Worm (Caenorhabditis elegans) whole organism, mixed stage, embryonic: Measurements from ENCODE around the gene C01G10.10.

Experiments used
- M03D4.4 ChIP-seq: sonication (generic microtip); optimal IDR thresholded peaks from 2 replicates; lab custom pipeline; 2017; ENCODE audit warnings: mild to moderate bottlenecking, missing genetic modification characterization, missing compliant biosample characterization
- bed-3 ChIP-seq: fragments of 200-800 bp; sonication (Bioruptor generic); optimal IDR thresholded peaks from 3 replicates; lab custom pipeline; 2018; ENCODE audit warnings: mild to moderate bottlenecking, missing genetic modification characterization, moderate library complexity, missing compliant biosample characterization
- blmp-1 ChIP-seq: fragments of 150-350 bp; optimal IDR thresholded peaks from 2 replicates; lab custom pipeline; 2014; ENCODE audit warnings: missing biosample characterization, missing genetic modification characterization
- ceh-39 ChIP-seq: fragments of 150-350 bp; optimal IDR thresholded peaks from 2 replicates; lab custom pipeline; 2014; ENCODE audit warnings: missing biosample characterization, missing genetic modification characterization
- ceh-43 ChIP-seq: fragments of 200-800 bp; sonication (Bioruptor generic); optimal IDR thresholded peaks from 2 replicates; lab custom pipeline; 2018; ENCODE audit warnings: mild to moderate bottlenecking, missing genetic modification characterization, moderate library complexity, missing compliant biosample characterization
- ces-1 ChIP-seq: fragments of 150-350 bp; optimal IDR thresholded peaks from 2 replicates; lab custom pipeline; 2014; ENCODE audit warnings: missing biosample characterization, missing genetic modification reagents, missing genetic modification characterization
- cnd-1 ChIP-seq: fragments of 200-800 bp; sonication (Bioruptor generic); optimal IDR thresholded peaks from 2 replicates; lab custom pipeline; 2018; ENCODE audit warnings: mild to moderate bottlenecking, missing genetic modification characterization, missing compliant biosample characterization
- drap-1 ChIP-seq: fragments of 200-800 bp; sonication (Bioruptor generic); optimal IDR thresholded peaks from 3 replicates; lab custom pipeline; 2018; ENCODE audit warnings: mild to moderate bottlenecking, missing genetic modification characterization, missing compliant biosample characterization
- elt-1 ChIP-seq: sonication (generic microtip); optimal IDR thresholded peaks from 2 replicates; lab custom pipeline; 2017; ENCODE audit warnings: missing genetic modification characterization, mild to moderate bottlenecking, missing compliant biosample characterization, antibody characterized with exemption, moderate library complexity, borderline replicate concordance; ENCODE audit not compliant: insufficient read depth
- flh-1 ChIP-seq: fragments of 200-800 bp; sonication (Bioruptor generic); optimal IDR thresholded peaks from 2 replicates; lab custom pipeline; 2018; ENCODE audit warnings: mild to moderate bottlenecking, missing genetic modification characterization, moderate library complexity, missing compliant biosample characterization
- ham-2 ChIP-seq: fragments of 200-800 bp; sonication (Bioruptor generic); optimal IDR thresholded peaks from 2 replicates; lab custom pipeline; 2018; ENCODE audit warnings: mild to moderate bottlenecking, missing genetic modification characterization, missing compliant biosample characterization
- hlh-1 ChIP-seq: fragments of 150-350 bp; optimal IDR thresholded peaks from 2 replicates; lab custom pipeline; 2014; ENCODE audit warnings: missing biosample characterization, missing genetic modification reagents, missing genetic modification characterization
- lin-32 ChIP-seq: fragments of 200-800 bp; sonication (Bioruptor generic); optimal IDR thresholded peaks from 2 replicates; lab custom pipeline; 2018; ENCODE audit warnings: mild to moderate bottlenecking, missing genetic modification characterization, missing compliant biosample characterization
- lsy-2 ChIP-seq: fragments of 150-350 bp; optimal IDR thresholded peaks from 2 replicates; lab custom pipeline; 2014; ENCODE audit warnings: missing biosample characterization, missing genetic modification characterization
- mab-5 ChIP-seq: fragments of 150-350 bp; optimal IDR thresholded peaks from 2 replicates; lab custom pipeline; 2014; ENCODE audit warnings: missing biosample characterization, missing genetic modification characterization
- mep-1 ChIP-seq: fragments of 150-350 bp; optimal IDR thresholded peaks from 2 replicates; lab custom pipeline; 2017; ENCODE audit warnings: missing biosample characterization, missing genetic modification reagents, missing genetic modification characterization, inconsistent platforms
- mls-2 ChIP-seq: sonication (generic microtip); optimal IDR thresholded peaks from 2 replicates; lab custom pipeline; 2016; ENCODE audit warnings: mild to moderate bottlenecking, missing genetic modification characterization, moderate library complexity, missing compliant biosample characterization
- nhr-12 ChIP-seq: fragments of 150-350 bp; optimal IDR thresholded peaks from 2 replicates; lab custom pipeline; 2014; ENCODE audit warnings: missing biosample characterization, missing genetic modification characterization
- nhr-2 ChIP-seq: fragments of 150-350 bp; optimal IDR thresholded peaks from 2 replicates; lab custom pipeline; 2014; ENCODE audit warnings: missing biosample characterization, missing genetic modification characterization
- nhr-237 ChIP-seq: fragments of 150-350 bp; optimal IDR thresholded peaks from 2 replicates; lab custom pipeline; 2014; ENCODE audit warnings: missing biosample characterization, missing genetic modification characterization
- nhr-28 ChIP-seq: fragments of 150-350 bp; optimal IDR thresholded peaks from 2 replicates; lab custom pipeline; 2014; ENCODE audit warnings: missing biosample characterization, missing genetic modification characterization
- nhr-76 ChIP-seq: sonication (generic microtip); optimal IDR thresholded peaks from 2 replicates; lab custom pipeline; 2017; ENCODE audit warnings: missing biosample characterization, missing genetic modification characterization
- pha-4 ChIP-seq: fragments of 150-350 bp; optimal IDR thresholded peaks from 2 replicates; lab custom pipeline; 2018; ENCODE audit warnings: missing biosample characterization, missing genetic modification reagents, missing genetic modification characterization
- sem-2 ChIP-seq: fragments of 200-800 bp; sonication (Bioruptor generic); optimal IDR thresholded peaks from 2 replicates; lab custom pipeline; 2018; ENCODE audit warnings: mild to moderate bottlenecking, missing genetic modification characterization, missing compliant biosample characterization
- snpc-4 ChIP-seq: fragments of 150-350 bp; optimal IDR thresholded peaks from 2 replicates; lab custom pipeline; 2014; ENCODE audit warnings: missing biosample characterization, missing genetic modification characterization
- sptf-1 ChIP-seq: sonication (generic microtip); optimal IDR thresholded peaks from 2 replicates; lab custom pipeline; 2017; ENCODE audit warnings: mild to moderate bottlenecking, missing genetic modification characterization, moderate library complexity, missing compliant biosample characterization
- tbx-8 ChIP-seq: fragments of 200-800 bp; sonication (Bioruptor generic); optimal IDR thresholded peaks from 2 replicates; lab custom pipeline; 2018; ENCODE audit warnings: mild to moderate bottlenecking, missing genetic modification characterization, moderate library complexity, missing compliant biosample characterization
- unc-120 ChIP-seq: sonication (generic microtip); optimal IDR thresholded peaks from 2 replicates; lab custom pipeline; 2017; ENCODE audit warnings: missing genetic modification characterization, missing compliant biosample characterization; ENCODE audit not compliant: poor library complexity, severe bottlenecking
- unc-39 ChIP-seq: fragments of 150-350 bp; optimal IDR thresholded peaks from 2 replicates; lab custom pipeline; 2014; ENCODE audit warnings: missing biosample characterization, missing genetic modification characterization
- unc-62 ChIP-seq: fragments of 150-350 bp; optimal IDR thresholded peaks from 2 replicates; lab custom pipeline; 2014; ENCODE audit warnings: missing biosample characterization, missing genetic modification reagents, missing genetic modification characterization
- zip-8 ChIP-seq: fragments of 150-350 bp; optimal IDR thresholded peaks from 2 replicates; lab custom pipeline; 2014; ENCODE audit warnings: missing biosample characterization, missing genetic modification characterization
- ztf-11 ChIP-seq: fragments of 150-350 bp; optimal IDR thresholded peaks from 2 replicates; lab custom pipeline; 2014; ENCODE audit warnings: missing biosample characterization, missing genetic modification characterization

The C01G10.10 gene

ce11 chrV:15069435-15069985 lies 12.7 kb downstream of the C01G10.10 start:
- TF ChIP-seq flh-1 (GFP tag; lab: Kevin White, UChicago) (no peak), lsy-2 (tag; lab: Kevin White, UChicago) (peak; percentile 82), bed-3 (GFP tag; lab: Kevin White, UChicago) (no peak), lin-32 (GFP tag; lab: Kevin White, UChicago) (no peak), ces-1 (GFP tag; lab: Kevin White, UChicago) (peak; percentile 87), hlh-1 (tag; lab: Kevin White, UChicago) (no peak), unc-62 (GFP tag; lab: Kevin White, UChicago) (no peak), ham-2 (GFP tag; lab: Kevin White, UChicago) (no peak)

- no peak for TF ChIP-seq hlh-1 (tag; lab: Kevin White, UChicago)
- no peak for TF ChIP-seq unc-39 (tag; lab: Kevin White, UChicago)
- TF ChIP-seq nhr-12 (tag; lab: Kevin White, UChicago) = no peak
- TF ChIP-seq ceh-39 (tag; lab: Kevin White, UChicago) = no peak
- TF ChIP-seq unc-120 (tag; lab: Kevin White, UChicago) = no peak
- no peak for TF ChIP-seq sem-2 (GFP tag; lab: Kevin White, UChicago)
- TF ChIP-seq lsy-2 (tag; lab: Kevin White, UChicago) = no peak
Observed at ce11 chrV:15068378-15068777, 13.9 kb downstream of the C01G10.10 start, which contains the start of gene dnj-3. dnj-3 (plus strand) TSS chrV:15068678.

- no peak for TF ChIP-seq nhr-76
- TF ChIP-seq drap-1 = no peak
- no peak for TF ChIP-seq mls-2 (tag; lab: Kevin White, UChicago)
- no peak for TF ChIP-seq bed-3 (GFP tag; lab: Kevin White, UChicago)
- TF ChIP-seq mep-1 (tag; lab: Kevin White, UChicago) = no peak
- TF ChIP-seq unc-120 (tag; lab: Kevin White, UChicago) = no peak
- no peak for TF ChIP-seq snpc-4 (tag; lab: Kevin White, UChicago)
- no peak for TF ChIP-seq ceh-43 (GFP tag; lab: Kevin White, UChicago)
- no peak for TF ChIP-seq flh-1 (GFP tag; lab: Kevin White, UChicago)
- TF ChIP-seq ceh-39 (tag; lab: Kevin White, UChicago) = no peak
- TF ChIP-seq zip-8 (tag; lab: Kevin White, UChicago) = no peak
- TF ChIP-seq cnd-1 (tag; lab: Kevin White, UChicago) = no peak
- no peak for TF ChIP-seq nhr-237
Observed at ce11 chrV:15067165-15067564, 15.1 kb downstream of the C01G10.10 start, which contains the start of gene C25D7.10. C25D7.10 (plus strand) TSS chrV:15067465.

- TF ChIP-seq lin-32 (GFP tag; lab: Kevin White, UChicago) (no peak), M03D4.4 (no peak), lsy-2 (tag; lab: Kevin White, UChicago) (no peak), tbx-8 (GFP tag; lab: Kevin White, UChicago) (no peak), zip-8 (tag; lab: Kevin White, UChicago) (no peak), ham-2 (GFP tag; lab: Kevin White, UChicago) (no peak), nhr-237 (no peak), bed-3 (GFP tag; lab: Kevin White, UChicago) (no peak), ztf-11 (no peak), mab-5 (tag; lab: Kevin White, UChicago) (no peak), snpc-4 (tag; lab: Kevin White, UChicago) (no peak), cnd-1 (tag; lab: Kevin White, UChicago) (no peak), blmp-1 (no peak)
- TF ChIP-seq, all 35 proteins: peak for 0
Observed at ce11 chrV:15065837-15066348, 16.3 kb downstream of the C01G10.10 start, which contains the start of gene otub-1. otub-1 (plus strand) TSS chrV:15066298.

- TF ChIP-seq sptf-1 = peak; percentile 24
- TF ChIP-seq ztf-11 = no peak
- peak; percentile 13 for TF ChIP-seq mep-1 (tag; lab: Kevin White, UChicago)
- no peak for TF ChIP-seq snpc-4 (tag; lab: Kevin White, UChicago)
- TF ChIP-seq mls-2 (tag; lab: Kevin White, UChicago) = peak; percentile 51
- TF ChIP-seq lin-32 (GFP tag; lab: Kevin White, UChicago) = no peak
- no peak for TF ChIP-seq ham-2 (GFP tag; lab: Kevin White, UChicago)
- peak; percentile 8 for TF ChIP-seq ces-1 (GFP tag; lab: Kevin White, UChicago)
- TF ChIP-seq nhr-28 (tag; lab: Kevin White, UChicago) = no peak
- TF ChIP-seq tbx-8 (GFP tag; lab: Kevin White, UChicago) = no peak
- TF ChIP-seq cnd-1 (tag; lab: Kevin White, UChicago) = no peak
- TF ChIP-seq nhr-237 = no peak
- peak; percentile 77 for TF ChIP-seq nhr-2 (tag; lab: Kevin White, UChicago)
- no peak for TF ChIP-seq unc-62 (GFP tag; lab: Kevin White, UChicago)
- TF ChIP-seq pha-4 (tag; lab: Kevin White, UChicago) = no peak
- no peak for TF ChIP-seq unc-120 (tag; lab: Kevin White, UChicago)
- no peak for TF ChIP-seq unc-39 (tag; lab: Kevin White, UChicago)
- peak; percentile 20 for TF ChIP-seq ceh-39 (tag; lab: Kevin White, UChicago)
- no peak for TF ChIP-seq blmp-1
- TF ChIP-seq zip-8 (tag; lab: Kevin White, UChicago) = no peak
- TF ChIP-seq elt-1 = no peak
- peak; percentile 55 for TF ChIP-seq drap-1
- TF ChIP-seq lsy-2 (tag; lab: Kevin White, UChicago) = no peak
Observed at ce11 chrV:15065068-15065744, 17.0 kb downstream of the C01G10.10 start, which contains the start of gene C25D7.9. C25D7.9 (plus strand) TSS chrV:15065135.
